Worm (Caenorhabditis elegans) whole organism, early embryonic: ENCODE data around the gene T04C10.3.

Source experiments
- ama-1 ChIP-seq: fragments of 150-350 bp; optimal IDR thresholded peaks from 2 replicates; lab custom pipeline; 2014
- ceh-13 ChIP-seq: fragments of 200-800 bp; sonication (Bioruptor generic); optimal IDR thresholded peaks from 2 replicates; lab custom pipeline; 2018; ENCODE audit warnings: mild to moderate bottlenecking, missing genetic modification characterization, missing compliant biosample characterization
- ceh-36 ChIP-seq: sonication (generic microtip); optimal IDR thresholded peaks from 2 replicates; lab custom pipeline; 2016; ENCODE audit warnings: missing genetic modification characterization, inconsistent platforms, missing compliant biosample characterization
- flt-1 ChIP-seq: fragments of 200-800 bp; sonication (Bioruptor generic); IDR thresholded peaks from 2 replicates; pipeline ENCODE4 v1.3.6; 2022; ENCODE audit warnings: missing genetic modification characterization, missing compliant biosample characterization
- hmg-4 ChIP-seq: fragments of 200-800 bp; sonication (Bioruptor generic); optimal IDR thresholded peaks from 2 replicates; lab custom pipeline; 2018; ENCODE audit warnings: mild to moderate bottlenecking, missing genetic modification characterization, missing compliant biosample characterization
- tra-4 ChIP-seq: sonication (generic microtip); optimal IDR thresholded peaks from 2 replicates; lab custom pipeline; 2017; ENCODE audit warnings: missing genetic modification characterization, missing compliant biosample characterization

- TF ChIP-seq tra-4 (no peak), ama-1 (lab: Kevin White, UChicago) (no peak), flt-1 (no peak), ceh-36 (tag; lab: Kevin White, UChicago) (no peak), ceh-13 (GFP tag; lab: Kevin White, UChicago) (no peak), hmg-4 (GFP tag; lab: Kevin White, UChicago) (no peak)
These were observed 24.6 kb upstream of the T04C10.3 start for ce11 chrX:14787557-14787932.
